Worm (Caenorhabditis elegans) whole organism, L1 larva: ENCODE measurements around the gene K03H9.3.

Experiments used
- lin-39 ChIP-seq: fragments of 150-350 bp; optimal IDR thresholded peaks from 2 replicates; lab custom pipeline; 2014; ENCODE audit warnings: missing biosample characterization, missing genetic modification reagents, missing genetic modification characterization
- nhr-28 ChIP-seq: fragments of 150-350 bp; optimal IDR thresholded peaks from 2 replicates; lab custom pipeline; 2014; ENCODE audit warnings: missing biosample characterization, missing genetic modification characterization
- nhr-90 ChIP-seq: sonication (generic microtip); optimal IDR thresholded peaks from 2 replicates; lab custom pipeline; 2016; ENCODE audit warnings: mild to moderate bottlenecking, missing genetic modification characterization, missing compliant biosample characterization; ENCODE audit not compliant: poor library complexity
- unc-62 ChIP-seq: fragments of 150-350 bp; optimal IDR thresholded peaks from 2 replicates; lab custom pipeline; 2014; ENCODE audit warnings: missing biosample characterization, missing genetic modification reagents, missing genetic modification characterization
- zag-1 ChIP-seq: fragments of 150-350 bp; optimal IDR thresholded peaks from 2 replicates; lab custom pipeline; 2014; ENCODE audit warnings: missing biosample characterization, missing genetic modification characterization
- zip-4 ChIP-seq: fragments of 200-800 bp; sonication (Bioruptor generic); optimal IDR thresholded peaks from 2 replicates; lab custom pipeline; 2018; ENCODE audit warnings: mild to moderate bottlenecking, missing genetic modification characterization, moderate library complexity, missing compliant biosample characterization

DNA sequence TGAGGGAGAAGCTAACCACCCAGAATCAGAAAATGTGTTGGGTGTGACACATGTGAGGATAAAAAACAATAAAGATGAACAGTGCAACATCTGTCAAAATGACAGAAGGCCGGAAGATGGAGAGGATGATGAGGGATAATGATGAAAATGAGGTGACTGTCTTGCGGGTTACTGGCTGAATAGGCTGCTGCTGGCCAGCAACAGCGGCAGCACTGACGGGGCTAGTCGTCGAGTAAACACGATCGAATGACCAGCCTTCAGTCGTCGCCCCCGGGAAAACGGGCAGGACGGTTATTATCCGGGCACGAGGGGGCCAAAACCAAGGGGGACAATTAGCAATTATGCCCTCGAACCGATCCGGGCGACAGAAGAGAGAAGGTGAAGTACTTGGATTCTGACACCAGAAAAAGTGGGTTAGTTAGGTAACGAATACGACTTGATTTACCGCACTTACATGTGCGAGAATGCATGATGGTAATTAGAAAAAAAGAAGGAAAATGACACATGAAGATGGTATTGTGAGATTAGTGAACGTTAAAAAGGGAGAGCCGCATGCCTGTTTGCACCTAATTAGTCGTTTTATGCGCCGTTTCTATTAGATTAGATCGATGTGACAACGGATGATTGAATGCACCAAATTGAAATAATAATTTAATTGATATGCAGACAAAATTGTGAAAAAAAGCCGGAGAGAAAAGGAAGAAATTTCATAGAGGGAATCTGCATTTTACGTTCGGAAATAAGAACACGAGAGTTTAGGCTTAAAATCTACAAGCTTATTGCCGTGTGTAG, 11.1 kb upstream of the K03H9.3 start:
- no peak for TF ChIP-seq zag-1 (tag; lab: Kevin White, UChicago)
- TF ChIP-seq nhr-28 (tag; lab: Kevin White, UChicago): no peak
- no peak for TF ChIP-seq unc-62 (GFP tag; lab: Kevin White, UChicago)
- TF ChIP-seq zip-4: no peak
- TF ChIP-seq nhr-90 (tag; lab: Kevin White, UChicago): no peak
- TF ChIP-seq lin-39 (tag; lab: Kevin White, UChicago): no peak
